Worm (Caenorhabditis elegans) whole organism, L3 larva: ENCODE data around the gene AH6.17.

ENCODE experiments used
- R02D3.7 ChIP-seq: fragments of 150-350 bp; optimal IDR thresholded peaks from 2 replicates; lab custom pipeline; 2014; ENCODE audit warnings: missing biosample characterization, missing genetic modification characterization
- daf-12 ChIP-seq: fragments of 150-350 bp; optimal IDR thresholded peaks from 2 replicates; lab custom pipeline; 2014; ENCODE audit warnings: missing biosample characterization, missing genetic modification reagents, missing genetic modification characterization
- egl-27 ChIP-seq: sonication (generic microtip); optimal IDR thresholded peaks from 4 replicates; lab custom pipeline; 2017; ENCODE audit warnings: missing biosample characterization, missing genetic modification reagents, missing genetic modification characterization
- lin-39 ChIP-seq: fragments of 150-350 bp; optimal IDR thresholded peaks from 2 replicates; lab custom pipeline; 2018; ENCODE audit warnings: missing biosample characterization, missing genetic modification reagents, missing genetic modification characterization
- mml-1 ChIP-seq: fragments of 150-350 bp; sonication (generic microtip); optimal IDR thresholded peaks from 3 replicates; lab custom pipeline; 2014; ENCODE audit warnings: missing biosample characterization, missing genetic modification characterization
- nhr-76 ChIP-seq: fragments of 150-350 bp; sonication (generic microtip); optimal IDR thresholded peaks from 5 replicates; lab custom pipeline; 2014; ENCODE audit warnings: missing biosample characterization, missing genetic modification characterization
- nhr-77 ChIP-seq: fragments of 150-350 bp; optimal IDR thresholded peaks from 2 replicates; lab custom pipeline; 2014; ENCODE audit warnings: missing biosample characterization, missing genetic modification characterization
- pha-4 ChIP-seq: fragments of 150-350 bp; optimal IDR thresholded peaks from 2 replicates; lab custom pipeline; 2014; ENCODE audit warnings: missing biosample characterization, missing genetic modification reagents, missing genetic modification characterization
- snpc-4 ChIP-seq: fragments of 150-350 bp; optimal IDR thresholded peaks from 2 replicates; lab custom pipeline; 2014; ENCODE audit warnings: missing biosample characterization, missing genetic modification characterization
- tbx-2 ChIP-seq: sonication (generic microtip); optimal IDR thresholded peaks from 2 replicates; lab custom pipeline; 2016; ENCODE audit warnings: mild to moderate bottlenecking, missing genetic modification characterization, missing compliant biosample characterization
- ztf-11 ChIP-seq: fragments of 150-350 bp; optimal IDR thresholded peaks from 2 replicates; lab custom pipeline; 2014; ENCODE audit warnings: missing biosample characterization, missing genetic modification characterization

DNA sequence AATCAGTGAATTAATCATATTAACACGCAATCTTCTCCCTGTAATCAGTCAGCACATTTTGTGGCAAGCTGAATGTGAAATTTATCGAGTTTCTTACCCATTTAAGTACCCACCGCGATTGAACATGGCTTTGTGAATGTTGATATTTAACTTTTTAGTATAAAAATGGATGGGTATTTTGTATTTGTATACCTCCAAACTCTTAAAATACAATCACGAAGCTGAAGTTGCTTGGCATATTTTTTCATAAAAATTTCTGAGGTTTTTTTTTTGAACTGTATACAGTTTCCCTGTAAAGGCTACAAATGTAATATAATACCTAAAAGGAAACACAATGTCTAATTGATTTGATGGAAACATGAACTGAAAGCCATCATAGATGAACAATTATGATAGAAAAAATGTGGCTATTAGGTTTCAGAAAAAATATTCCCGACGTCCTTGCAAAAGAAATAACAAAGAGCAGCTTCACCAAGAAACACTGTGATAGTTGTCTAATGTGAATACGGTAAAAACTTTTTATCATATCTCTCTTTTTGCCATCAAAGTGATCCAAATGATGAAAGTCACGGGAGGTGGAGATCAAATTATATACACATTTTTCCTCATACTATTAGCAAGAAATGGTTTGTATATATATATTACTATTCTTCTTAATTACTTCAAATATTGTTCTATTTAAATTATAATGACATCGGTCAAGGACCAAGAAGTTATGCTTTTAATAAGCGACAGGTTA lies 48.4 kb upstream of the AH6.17 start, which contains the start of the genes chil-25 and chil-26:
- TF ChIP-seq lin-39 (no peak), mml-1 (tag; lab: Kevin White, UChicago) (no peak), nhr-76 (tag; lab: Kevin White, UChicago) (no peak), snpc-4 (tag; lab: Kevin White, UChicago) (no peak), egl-27 (no peak), pha-4 (tag; lab: Kevin White, UChicago) (no peak), daf-12 (tag; lab: Kevin White, UChicago) (no peak), tbx-2 (tag; lab: Kevin White, UChicago) (no peak), ztf-11 (tag; lab: Kevin White, UChicago) (no peak), R02D3.7 (tag; lab: Kevin White, UChicago) (no peak), nhr-77 (tag; lab: Kevin White, UChicago) (no peak)
